Fruit fly (Drosophila melanogaster) whole organism, embryonic: ENCODE data around the gene CG44006.
A peak's percentile ranks its signal among the peaks of the same experiment; 100 is the strongest.

Source experiments
- B-H1 ChIP-seq: fragments of 200-800 bp; sonication (Bioruptor generic); IDR thresholded peaks from 3 replicates; pipeline ENCODE4 v1.3.6; 2022; ENCODE audit warnings: missing biosample characterization, missing genetic modification characterization
- Bgb ChIP-seq: fragments of 200-800 bp; sonication (Bioruptor generic); IDR thresholded peaks from 2 replicates; pipeline ENCODE4 v1.3.6; 2022; ENCODE audit warnings: missing biosample characterization, missing genetic modification characterization; ENCODE audit not compliant: partially characterized antibody
- CG10959 ChIP-seq: fragments of 200-800 bp; sonication (Bioruptor generic); IDR thresholded peaks from 2 replicates; pipeline ENCODE4 v1.3.6; 2022; ENCODE audit warnings: missing biosample characterization, missing genetic modification characterization
- CG11456 ChIP-seq: fragments of 200-800 bp; sonication (Bioruptor generic); IDR thresholded peaks from 3 replicates; pipeline ENCODE4 v1.3.6; 2022; ENCODE audit warnings: missing biosample characterization, missing genetic modification characterization
- CG12744 ChIP-seq: fragments of 200-800 bp; sonication (Bioruptor generic); optimal IDR thresholded peaks from 2 replicates; lab custom pipeline; 2016; ENCODE audit warnings: missing biosample characterization, missing genetic modification characterization
- CG14014 ChIP-seq: fragments of 200-800 bp; sonication (Bioruptor generic); IDR thresholded peaks from 2 replicates; pipeline ENCODE4 v1.3.6; 2022; ENCODE audit warnings: missing biosample characterization, missing genetic modification characterization
- CG16813 ChIP-seq: fragments of 200-800 bp; sonication (Bioruptor generic); IDR thresholded peaks from 3 replicates; pipeline ENCODE4 v1.3.6; 2022; ENCODE audit warnings: missing biosample characterization, missing genetic modification characterization; ENCODE audit not compliant: partially characterized antibody
- CG2875 ChIP-seq: fragments of 200-800 bp; sonication (Bioruptor generic); optimal IDR thresholded peaks from 2 replicates; lab custom pipeline; 2017; ENCODE audit warnings: missing biosample characterization, mild to moderate bottlenecking, missing genetic modification characterization, missing genetic modification reagents
- CG30020 ChIP-seq: fragments of 200-800 bp; optimal IDR thresholded peaks from 2 replicates; lab custom pipeline; 2019; ENCODE audit warnings: missing biosample characterization, mild to moderate bottlenecking, missing genetic modification characterization, moderate library complexity
- CG30403 ChIP-seq: fragments of 200-800 bp; sonication (Bioruptor generic); optimal IDR thresholded peaks from 3 replicates; lab custom pipeline; 2016; ENCODE audit warnings: missing biosample characterization, missing genetic modification characterization
- CG3163 ChIP-seq: fragments of 200-800 bp; sonication (Bioruptor generic); optimal IDR thresholded peaks from 3 replicates; lab custom pipeline; 2016; ENCODE audit warnings: missing biosample characterization, missing genetic modification characterization
- CG34376 ChIP-seq: fragments of 200-800 bp; sonication (Bioruptor generic); optimal IDR thresholded peaks from 2 replicates; lab custom pipeline; 2018; ENCODE audit warnings: missing biosample characterization, mild to moderate bottlenecking, missing genetic modification characterization
- CG4820 ChIP-seq: fragments of 200-800 bp; sonication (Bioruptor generic); optimal IDR thresholded peaks from 3 replicates; lab custom pipeline; 2016; ENCODE audit warnings: missing biosample characterization, missing genetic modification characterization
- CG7786 ChIP-seq: fragments of 200-800 bp; sonication (Bioruptor generic); optimal IDR thresholded peaks from 2 replicates; lab custom pipeline; 2016; ENCODE audit warnings: missing biosample characterization, missing genetic modification characterization
- CG7928 ChIP-seq: fragments of 200-800 bp; sonication (Bioruptor generic); optimal IDR thresholded peaks from 2 replicates; lab custom pipeline; 2017; ENCODE audit warnings: missing biosample characterization, mild to moderate bottlenecking, missing genetic modification characterization
- CG9609 ChIP-seq: fragments of 200-800 bp; sonication (Bioruptor generic); optimal IDR thresholded peaks from 3 replicates; lab custom pipeline; 2016; ENCODE audit warnings: missing biosample characterization, missing genetic modification characterization
- CHES-1-like ChIP-seq: fragments of 200-800 bp; sonication (Bioruptor generic); optimal IDR thresholded peaks from 2 replicates; lab custom pipeline; 2016; ENCODE audit warnings: missing biosample characterization, missing genetic modification characterization
- Dbx ChIP-seq: fragments of 200-800 bp; sonication (Bioruptor generic); IDR thresholded peaks from 3 replicates; pipeline ENCODE4 v1.3.6; 2022; ENCODE audit warnings: missing biosample characterization, missing genetic modification characterization
- Dfd ChIP-seq, 2 experiments: fragments of >200 bp; optimal IDR thresholded peaks; 2 replicates each; lab custom pipeline; 2017; ENCODE audit warnings: missing biosample characterization in 2 of 2, missing genetic modification characterization in 2 of 2
- Drgx ChIP-seq: fragments of 200-800 bp; sonication (Bioruptor generic); IDR thresholded peaks from 2 replicates; pipeline ENCODE4 v1.3.6; 2022; ENCODE audit warnings: missing biosample characterization, missing genetic modification characterization
- Ets65A ChIP-seq: fragments of 200-800 bp; sonication (Bioruptor generic); peaks from one replicate; lab custom pipeline; 2016; ENCODE audit warnings: missing biosample characterization, missing genetic modification characterization
- HmgD ChIP-seq: fragments of 200-800 bp; sonication (Bioruptor generic); optimal IDR thresholded peaks from 3 replicates; lab custom pipeline; 2016; ENCODE audit warnings: missing biosample characterization, missing genetic modification characterization
- Hsf ChIP-seq: fragments of 200-800 bp; sonication (Bioruptor generic); optimal IDR thresholded peaks from 3 replicates; lab custom pipeline; 2016; ENCODE audit warnings: missing biosample characterization, missing genetic modification characterization
- Lpt ChIP-seq: fragments of >200 bp; optimal IDR thresholded peaks from 2 replicates; lab custom pipeline; 2018; ENCODE audit warnings: missing biosample characterization, missing genetic modification characterization
- MTF-1 ChIP-seq: fragments of 200-800 bp; sonication (Bioruptor generic); optimal IDR thresholded peaks from 2 replicates; lab custom pipeline; 2018; ENCODE audit warnings: missing biosample characterization, mild to moderate bottlenecking, missing genetic modification characterization, borderline replicate concordance
- Meics ChIP-seq: fragments of 200-800 bp; sonication (Bioruptor generic); optimal IDR thresholded peaks from 2 replicates; lab custom pipeline; 2017; ENCODE audit warnings: missing biosample characterization, mild to moderate bottlenecking, missing genetic modification characterization
- NK7.1 ChIP-seq: fragments of 200-800 bp; sonication (Bioruptor generic); optimal IDR thresholded peaks from 3 replicates; lab custom pipeline; 2016; ENCODE audit warnings: missing biosample characterization, missing genetic modification characterization
- Poxn ChIP-seq: fragments of 200-800 bp; sonication (Bioruptor generic); IDR thresholded peaks from 2 replicates; pipeline ENCODE4 v1.3.6; 2022; ENCODE audit warnings: missing biosample characterization, missing genetic modification characterization
- abd-A ChIP-seq: fragments of 200-800 bp; sonication (Bioruptor generic); optimal IDR thresholded peaks from 3 replicates; lab custom pipeline; 2019; ENCODE audit warnings: missing biosample characterization, mild to moderate bottlenecking, missing genetic modification characterization, moderate library complexity
- ara ChIP-seq: fragments of 200-800 bp; sonication (Bioruptor generic); IDR thresholded peaks from 2 replicates; pipeline ENCODE4 v1.3.6; 2022; ENCODE audit warnings: missing biosample characterization, missing genetic modification characterization
- bbx ChIP-seq: fragments of 200-800 bp; sonication (Bioruptor generic); IDR thresholded peaks from 2 replicates; pipeline ENCODE4 v1.3.6; 2022; ENCODE audit warnings: missing biosample characterization, missing genetic modification characterization; ENCODE audit not compliant: partially characterized antibody
- br ChIP-seq: fragments of >200 bp; optimal IDR thresholded peaks from 2 replicates; lab custom pipeline; 2017
- bsh ChIP-seq, 2 experiments: fragments of 200-800 bp; sonication (Bioruptor generic); optimal IDR thresholded peaks; 2 replicates each; lab custom pipeline; 2017 to 2018; ENCODE audit warnings: mild to moderate bottlenecking in 2 of 2, missing biosample characterization in 2 of 2, missing genetic modification characterization in 2 of 2, moderate library complexity in 1 of 2
- cg ChIP-seq: fragments of 200-800 bp; sonication (Bioruptor generic); optimal IDR thresholded peaks from 3 replicates; lab custom pipeline; 2019; ENCODE audit warnings: missing biosample characterization, mild to moderate bottlenecking, missing genetic modification characterization, moderate library complexity
- cwo ChIP-seq: fragments of 200-800 bp; sonication (Bioruptor generic); optimal IDR thresholded peaks from 3 replicates; lab custom pipeline; 2017; ENCODE audit warnings: missing biosample characterization, missing genetic modification characterization, mild to moderate bottlenecking, moderate library complexity, missing genetic modification reagents
- dpn ChIP-seq, 2 experiments: fragments of 200-800 bp; sonication (Bioruptor generic); optimal IDR thresholded peaks; 3 replicates each; lab custom pipeline; 2016; ENCODE audit warnings: missing biosample characterization in 2 of 2, missing genetic modification characterization in 2 of 2
- fu2 ChIP-seq: fragments of 200-800 bp; sonication (Bioruptor generic); optimal IDR thresholded peaks from 2 replicates; lab custom pipeline; 2016; ENCODE audit warnings: missing biosample characterization, missing genetic modification characterization
- ind ChIP-seq: fragments of 200-800 bp; sonication (Bioruptor generic); optimal IDR thresholded peaks from 3 replicates; lab custom pipeline; 2016; ENCODE audit warnings: missing biosample characterization, missing genetic modification characterization
- nom ChIP-seq: fragments of 200-800 bp; sonication (Bioruptor generic); optimal IDR thresholded peaks from 2 replicates; lab custom pipeline; 2017; ENCODE audit warnings: missing biosample characterization, missing genetic modification characterization, mild to moderate bottlenecking, moderate library complexity, missing genetic modification reagents
- odd ChIP-seq: fragments of 200-800 bp; sonication (Bioruptor generic); optimal IDR thresholded peaks from 2 replicates; lab custom pipeline; 2017; ENCODE audit warnings: missing biosample characterization, mild to moderate bottlenecking, missing genetic modification characterization
- sens ChIP-seq: fragments of 200-800 bp; sonication (Bioruptor generic); peaks from one replicate; lab custom pipeline; 2016; ENCODE audit warnings: missing biosample characterization, missing genetic modification characterization
- usp ChIP-seq: fragments of >200 bp; optimal IDR thresholded peaks from 2 replicates; lab custom pipeline; 2017; ENCODE audit warnings: missing biosample characterization, missing genetic modification characterization
- vnd ChIP-seq: fragments of 200-800 bp; sonication (Bioruptor generic); IDR thresholded peaks from 3 replicates; pipeline ENCODE4 v1.3.6; 2022; ENCODE audit warnings: missing biosample characterization, missing genetic modification characterization; ENCODE audit not compliant: partially characterized antibody

The CG44006 gene

DNA sequence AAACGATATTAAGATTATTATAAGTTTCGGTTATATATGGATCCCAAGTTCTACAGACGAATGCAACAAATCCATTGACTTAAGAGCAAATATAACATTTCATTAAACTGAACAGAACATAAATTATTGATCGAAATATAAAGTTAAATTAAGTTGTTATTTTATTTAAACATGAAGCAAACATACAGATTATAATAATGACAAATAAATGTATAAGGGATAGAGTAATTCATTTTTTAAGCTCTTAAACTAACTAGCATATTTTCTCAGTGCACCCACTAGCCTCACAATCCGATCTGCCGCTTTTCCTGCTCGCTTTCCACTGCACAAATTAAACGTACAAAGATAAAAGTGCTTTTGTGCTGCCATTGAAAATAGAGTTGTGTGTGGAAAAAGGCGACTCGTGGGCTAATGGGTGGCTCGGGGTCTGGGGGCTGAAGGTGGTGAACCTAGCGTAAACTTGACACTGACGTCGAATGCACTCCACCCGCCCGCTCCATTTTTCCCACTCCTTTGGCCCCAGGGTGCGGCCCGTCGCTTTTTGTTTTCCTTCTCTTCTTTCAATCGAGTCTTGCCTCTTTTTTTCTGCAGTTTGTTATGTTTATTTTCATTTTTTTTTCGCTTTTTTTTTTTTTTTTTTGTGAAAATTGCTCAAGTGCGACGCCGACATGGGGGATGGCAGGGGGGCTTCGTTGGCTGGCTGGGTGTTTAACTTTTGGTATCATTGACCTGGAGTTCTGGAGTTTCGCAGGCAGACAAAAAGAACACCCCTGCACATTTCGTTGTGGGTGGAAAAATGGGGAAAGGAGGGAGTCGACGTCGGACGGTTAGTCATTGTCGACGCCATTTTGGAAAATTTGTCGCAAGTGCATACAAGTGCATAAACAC, 9.9 kb upstream of the CG44006 start:
- TF ChIP-seq MTF-1 (GFP tag; lab: Kevin White, UChicago) (no peak), cwo (GFP tag; lab: Kevin White, UChicago) (no peak), Lpt (GFP tag; lab: Kevin White, UChicago) (no peak), br (lab: Kevin White, UChicago) (no peak), CG30403 (GFP tag; lab: Kevin White, UChicago) (no peak), Meics (GFP tag; lab: Kevin White, UChicago) (no peak), usp (GFP tag; lab: Kevin White, UChicago) (no peak), Ets65A (peak; percentile 67), odd (GFP tag; lab: Kevin White, UChicago) (no peak), NK7.1 (GFP tag; lab: Kevin White, UChicago) (no peak), Bgb (GFP tag; lab: Robert Waterston, UW) (no peak), CG12744 (no peak), CG2875 (GFP tag; lab: Kevin White, UChicago) (no peak), bsh (GFP tag; optimal IDR thresholded peaks at IDR 0.05; lab: Kevin White, UChicago) (peak in 1 of 2 experiments; percentile 98), Drgx (GFP tag; lab: Robert Waterston, UW) (peak; percentile 60), B-H1 (no peak), dpn (GFP tag; optimal IDR thresholded peaks at IDR 0.05; lab: Kevin White, UChicago) (no peak), Dbx (GFP tag; lab: Robert Waterston, UW) (no peak), CG4820 (GFP tag; lab: Kevin White, UChicago) (no peak), sens (GFP tag; lab: Kevin White, UChicago) (peak; percentile 26), nom (GFP tag; lab: Kevin White, UChicago) (peak; percentile 96)
- TF ChIP-seq, all 482 proteins: peak for 5

DNA sequence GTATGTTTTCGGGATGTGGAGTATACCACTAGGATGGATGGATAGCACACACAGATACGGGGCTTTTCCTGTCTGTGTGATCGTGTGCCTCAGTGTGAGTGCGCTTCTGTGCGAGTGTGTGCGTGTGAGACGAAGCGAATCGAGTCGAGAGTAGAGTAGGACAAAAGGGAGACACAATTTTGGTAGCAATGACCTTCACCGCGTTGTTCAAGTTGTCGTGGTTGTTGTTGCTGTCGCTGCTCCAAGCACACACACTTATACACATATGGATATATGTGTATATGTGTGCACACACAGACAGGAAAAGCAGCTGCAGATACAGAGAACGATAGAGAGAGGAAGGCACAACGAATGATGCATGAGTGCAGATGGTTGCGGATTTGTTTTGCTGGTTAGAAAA, 9.2 kb upstream of the CG44006 start:
- TF ChIP-seq cg (GFP tag; lab: Kevin White, UChicago) (peak; percentile 46), Dfd (GFP tag; optimal IDR thresholded peaks at IDR 0.05; lab: Kevin White, UChicago) (no peak), Ets65A (peak; percentile 79)

DNA sequence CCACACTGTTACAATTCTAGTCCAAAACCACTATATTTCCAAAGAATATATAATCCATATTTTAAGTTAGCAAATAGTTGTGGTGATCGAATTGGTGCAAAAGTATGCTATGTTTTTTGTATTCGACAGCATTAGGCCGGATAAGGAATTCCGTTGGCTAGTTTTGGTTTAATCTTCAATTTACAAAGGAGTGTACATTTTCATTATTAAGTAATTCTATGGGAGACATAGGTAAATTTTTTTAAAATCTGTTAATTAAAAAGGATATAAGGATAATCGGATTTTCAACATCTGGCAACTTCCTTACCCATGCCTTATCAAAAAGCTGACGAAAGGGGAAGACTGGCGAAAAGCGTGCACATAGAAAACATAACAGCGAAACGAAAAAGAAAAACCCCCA, 8.7 kb upstream of the CG44006 start:
- TF ChIP-seq Drgx (GFP tag; lab: Robert Waterston, UW): peak; percentile 58
- TF ChIP-seq CHES-1-like (GFP tag; lab: Kevin White, UChicago): no peak
- peak in 1 of 2 experiments; percentile 60 for TF ChIP-seq bsh (GFP tag; optimal IDR thresholded peaks at IDR 0.05; lab: Kevin White, UChicago)

DNA sequence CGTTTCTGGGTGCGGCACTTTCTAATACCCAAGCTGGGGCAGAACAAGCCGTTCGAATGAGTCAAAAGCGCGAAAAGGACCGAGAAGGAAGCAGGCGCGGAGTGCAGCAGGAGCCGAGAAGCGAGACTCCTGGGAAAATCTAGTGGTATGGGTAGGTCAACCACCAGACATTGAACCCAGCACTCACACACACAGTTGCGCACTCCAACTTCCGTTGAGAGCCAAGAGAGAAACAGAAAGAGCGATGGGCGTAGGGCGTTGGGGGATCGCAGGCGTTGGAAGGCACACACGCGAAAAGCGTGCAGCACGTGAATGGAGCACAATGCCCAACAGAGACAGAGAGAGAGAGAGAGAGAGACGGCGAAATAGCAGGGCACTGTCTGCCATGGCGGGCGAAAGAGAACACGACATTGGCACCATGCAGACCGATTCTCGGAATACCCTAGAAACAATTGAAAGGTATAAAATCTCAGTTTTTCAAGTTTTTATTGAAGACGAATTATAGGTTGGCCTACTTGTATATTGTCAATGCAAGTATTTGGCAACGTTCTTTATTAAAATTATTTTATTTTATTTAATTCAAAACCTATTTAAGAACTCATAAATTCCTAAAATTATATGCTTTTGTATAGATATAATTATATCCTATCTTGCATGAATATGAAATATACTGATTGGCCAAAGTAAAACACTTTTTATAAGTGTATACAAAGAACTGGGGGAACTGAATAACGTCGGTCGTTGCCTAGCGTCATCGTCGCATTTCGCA, 7.9 kb upstream of the CG44006 start:
- 0 out of 2 replicates have a peak, but pooled peaks have one; percentile 6 for TF ChIP-seq CG14014 (GFP tag; lab: Robert Waterston, UW)
- no peak for TF ChIP-seq CG7786 (GFP tag; lab: Kevin White, UChicago)
- no peak for TF ChIP-seq vnd (GFP tag; lab: Robert Waterston, UW)
- no peak for TF ChIP-seq CG3163 (GFP tag; lab: Kevin White, UChicago)
- no peak for TF ChIP-seq CG9609 (GFP tag; lab: Kevin White, UChicago)
- TF ChIP-seq fu2: no peak
- no peak for TF ChIP-seq CG16813
- peak; percentile 2 for TF ChIP-seq ind (GFP tag; lab: Kevin White, UChicago)
- no peak for TF ChIP-seq CG11456 (GFP tag; lab: Robert Waterston, UW)
- no peak for TF ChIP-seq bbx (GFP tag; lab: Robert Waterston, UW)
- TF ChIP-seq CG10959: no peak
- no peak for TF ChIP-seq Hsf (GFP tag; lab: Kevin White, UChicago)
- TF ChIP-seq CG30020 (tag; lab: Kevin White, UChicago): no peak
- no peak for TF ChIP-seq abd-A (tag; lab: Kevin White, UChicago)
- no peak for TF ChIP-seq CG7928 (GFP tag; lab: Kevin White, UChicago)
- no peak for TF ChIP-seq CG34376 (GFP tag; lab: Kevin White, UChicago)
- no peak for TF ChIP-seq CHES-1-like (GFP tag; lab: Kevin White, UChicago)
- TF ChIP-seq ara (GFP tag; lab: Robert Waterston, UW): no peak
- TF ChIP-seq Poxn (GFP tag; lab: Robert Waterston, UW): no peak
- TF ChIP-seq HmgD (GFP tag; lab: Kevin White, UChicago): no peak
